Worm (Caenorhabditis elegans): ENCODE measurements around the gene Y69A2AR.18.

Y69A2AR.18 gene

DNA sequence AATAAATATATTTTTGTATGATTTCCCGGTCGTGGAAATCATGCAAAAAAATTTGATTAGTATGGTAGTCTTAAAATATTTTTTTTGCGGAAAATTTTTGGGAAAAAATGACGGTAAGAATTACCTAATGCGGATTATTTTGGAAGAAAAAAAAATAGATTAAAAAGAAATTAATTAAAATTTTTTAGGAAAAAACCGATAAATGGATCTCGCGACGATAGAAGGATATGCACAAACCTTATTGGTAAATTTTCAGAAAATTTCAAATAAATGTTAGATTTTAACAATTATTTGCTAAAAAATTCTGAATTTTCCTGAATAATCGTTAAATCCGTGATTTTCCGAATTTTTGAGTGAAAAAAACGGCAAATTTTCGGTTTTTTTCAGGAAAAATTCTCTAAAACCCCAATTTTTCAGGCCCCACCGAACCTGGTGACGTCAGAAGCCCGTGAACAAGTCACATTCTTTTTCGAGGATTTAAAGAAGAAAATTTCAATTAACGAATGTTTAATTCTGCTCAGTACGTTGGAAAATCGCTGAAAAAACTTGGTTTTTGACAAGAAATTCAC, 2.2 kb downstream of the Y69A2AR.18 start, which contains the start of gene Y69A2AR.16:
Gene Y69A2AR.16 (plus strand): TSS at position 189 of the 569 bp plus-strand sequence.
- TF ChIP-seq lin-39 (tag; optimal IDR thresholded peaks at IDR 0.05), result no peak
- peak; percentile 32 for TF ChIP-seq mep-1 (tag; optimal IDR thresholded peaks at IDR 0.05)
- peak; percentile 30; the same call in 1 of the 2 replicates for TF ChIP-seq T26A8.4 (GFP tag; IDR thresholded peaks at IDR 0.05)
- TF ChIP-seq F37D6.2 (tag; optimal IDR thresholded peaks at IDR 0.05), result no peak
- no peak for TF ChIP-seq dmd-9 (GFP tag; IDR thresholded peaks at IDR 0.05)
- peak; percentile 13; the same call in 1 of the 2 replicates for TF ChIP-seq pha-4 (GFP tag; IDR thresholded peaks at IDR 0.05)
- TF ChIP-seq pha-4 (tag; optimal IDR thresholded peaks at IDR 0.05), result no peak
- TF ChIP-seq ctbp-1 (GFP tag; IDR thresholded peaks at IDR 0.05), result 0 out of 2 replicates have a peak, but pooled peaks have one; percentile 36
- TF ChIP-seq madf-5 (GFP tag; IDR thresholded peaks at IDR 0.05), result no peak
- TF ChIP-seq nhr-102 (tag; optimal IDR thresholded peaks at IDR 0.05), result peak; percentile 30
- 0 out of 2 replicates have a peak, but pooled peaks have one; percentile 70 for TF ChIP-seq zfp-3 (GFP tag; conservative IDR thresholded peaks at IDR 0.05)
- TF ChIP-seq lin-38 (GFP tag; IDR thresholded peaks at IDR 0.05), result peak; percentile 55
- peak in 1 of 2 experiments; percentile 42 for TF ChIP-seq lsy-2 (tag; optimal IDR thresholded peaks at IDR 0.05)
- TF ChIP-seq aha-1 (tag), result peak; percentile 10
- no peak for TF ChIP-seq Y105C5A.15 (GFP tag; IDR thresholded peaks at IDR 0.05)
- no peak for TF ChIP-seq aly-2 (tag; optimal IDR thresholded peaks at IDR 0.05)
- TF ChIP-seq vab-7 (GFP tag; IDR thresholded peaks at IDR 0.05), result 0 out of 2 replicates have a peak, but pooled peaks have one; percentile 12

DNA sequence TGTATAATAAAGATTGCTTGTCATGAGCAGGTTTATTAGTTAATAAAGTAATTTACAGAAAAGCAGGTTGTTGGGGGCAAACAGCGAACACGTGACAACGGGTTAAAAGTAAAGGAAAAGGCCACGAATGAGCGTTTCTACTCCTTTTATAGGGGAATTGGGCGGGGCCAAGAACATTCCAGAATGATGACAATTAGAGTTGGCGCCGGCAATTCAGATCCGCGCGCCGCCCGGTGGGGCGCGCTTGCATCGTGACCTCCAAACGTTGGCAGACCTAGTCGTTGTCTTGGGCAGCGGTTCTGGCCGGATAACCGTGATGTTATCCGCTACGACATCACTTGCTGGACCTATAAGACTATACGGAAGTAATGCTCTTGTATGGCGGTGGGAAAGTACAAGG, 7.1 kb downstream of the Y69A2AR.18 start:
- TF ChIP-seq set-16 (GFP tag; IDR thresholded peaks at IDR 0.05) (peak; percentile 27; the same call in 1 of the 2 replicates), egl-43 (GFP tag; IDR thresholded peaks at IDR 0.05) (peak; percentile 51; the same call in 1 of the 2 replicates), lin-38 (GFP tag; IDR thresholded peaks at IDR 0.05) (0 out of 2 replicates have a peak, but pooled peaks have one; percentile 37)

DNA sequence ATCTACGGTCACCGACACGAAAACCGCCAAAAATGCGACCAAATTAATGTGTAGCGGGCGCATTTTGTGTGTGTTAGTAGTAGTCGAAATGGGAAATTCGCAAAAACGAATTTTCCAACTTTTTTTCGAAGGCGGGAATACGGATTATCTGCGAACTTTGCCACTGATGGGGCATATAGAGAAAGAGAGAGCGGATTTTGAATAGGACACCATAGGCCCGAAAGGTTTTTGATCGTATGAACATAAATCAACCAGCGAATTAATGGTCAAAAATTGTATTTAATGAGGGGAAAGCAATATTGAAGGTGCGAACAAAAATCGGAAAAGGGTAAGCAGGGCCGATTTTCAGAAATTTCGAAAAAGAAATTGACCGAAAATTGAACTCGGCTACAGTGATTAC, 12.3 kb downstream of the Y69A2AR.18 start, which contains the start of gene Y69A2AR.22:
Gene Y69A2AR.22 (minus strand): TSS at position 101 of the 400 bp plus-strand sequence.
- TF ChIP-seq T26A8.4 (GFP tag; IDR thresholded peaks at IDR 0.05) (no peak), nhr-111 (GFP tag; optimal IDR thresholded peaks at IDR 0.05) (no peak), nhr-77 (tag; optimal IDR thresholded peaks at IDR 0.05) (no peak), lin-1 (GFP tag; IDR thresholded peaks at IDR 0.05) (no peak), aha-1 (tag) (no peak), ZK337.2 (GFP tag; IDR thresholded peaks at IDR 0.05) (no peak), Y75B8A.6 (GFP tag; IDR thresholded peaks at IDR 0.05) (no peak), zfp-3 (GFP tag; conservative IDR thresholded peaks at IDR 0.05) (no peak), ctbp-1 (GFP tag; IDR thresholded peaks at IDR 0.05) (no peak), T20F7.1 (GFP tag; optimal IDR thresholded peaks at IDR 0.05) (no peak), dpl-1 (GFP tag; optimal IDR thresholded peaks at IDR 0.05) (no peak), ceh-20 (GFP tag; IDR thresholded peaks at IDR 0.05) (no peak), nhr-6 (tag; optimal IDR thresholded peaks at IDR 0.05) (no peak), vab-7 (GFP tag; IDR thresholded peaks at IDR 0.05) (no peak), hmg-1.1 (GFP tag; IDR thresholded peaks at IDR 0.05) (no peak), madf-9 (GFP tag; conservative IDR thresholded peaks at IDR 0.05) (no peak)

DNA sequence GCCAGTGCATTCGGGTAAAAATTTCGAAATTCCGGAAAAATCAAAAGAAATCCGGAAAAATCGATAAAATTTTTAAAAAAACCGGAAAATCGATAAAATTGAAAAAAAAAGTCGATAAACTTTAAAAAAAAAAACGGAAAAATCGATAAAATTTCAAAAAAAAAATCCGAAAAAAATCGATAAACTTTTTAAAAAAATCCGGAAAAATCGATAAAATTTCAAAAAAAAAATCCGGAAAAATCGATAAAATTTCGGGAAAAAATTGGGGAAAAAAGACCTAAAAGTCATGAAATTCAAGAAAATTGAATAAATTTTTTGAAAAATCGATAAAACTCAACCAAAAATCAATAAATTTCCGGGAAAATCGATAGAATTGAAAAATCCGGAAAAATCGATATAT, 31.3 kb downstream of the Y69A2AR.18 start:
- TF ChIP-seq mxl-2 (GFP tag; conservative IDR thresholded peaks at IDR 0.05), result no peak
- TF ChIP-seq ceh-28 (tag; optimal IDR thresholded peaks at IDR 0.05), result peak; percentile 66
- TF ChIP-seq dpl-1 (GFP tag; optimal IDR thresholded peaks at IDR 0.05), result no peak

DNA sequence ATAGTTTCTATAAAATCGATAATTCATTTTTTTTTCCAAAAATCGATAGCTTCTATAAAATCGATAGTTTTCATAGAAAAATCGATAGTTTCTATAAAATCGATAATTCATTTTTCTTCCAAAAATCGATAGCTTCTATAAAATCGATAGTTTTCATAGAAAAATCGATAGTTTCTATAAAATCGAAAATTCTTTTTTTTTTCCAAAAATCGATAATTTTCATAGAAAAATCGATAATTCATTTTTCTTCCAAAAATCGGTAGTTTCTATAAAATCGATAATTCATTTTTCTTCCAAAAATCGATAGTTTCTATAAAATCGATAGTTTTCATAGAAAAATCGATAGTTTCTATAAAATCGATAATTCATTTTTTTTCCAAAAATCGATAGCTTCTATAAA, 33.2 kb downstream of the Y69A2AR.18 start:
- peak; percentile 15 for TF ChIP-seq ceh-28 (tag; optimal IDR thresholded peaks at IDR 0.05)
